Fruit fly (Drosophila melanogaster): ENCODE results near the gene CG42371.

- no peak for TF ChIP-seq CG8478 (optimal IDR thresholded peaks at IDR 0.05)
- TF ChIP-seq CTCF (optimal IDR thresholded peaks at IDR 0.05) = no peak
Observed at dm6 chr2L:2181971-2182643, 34.9 kb downstream of the CG42371 start.

Data from S2 (cell line).